Worm (Caenorhabditis elegans): ENCODE results near the gene gpa-13.

DNA sequence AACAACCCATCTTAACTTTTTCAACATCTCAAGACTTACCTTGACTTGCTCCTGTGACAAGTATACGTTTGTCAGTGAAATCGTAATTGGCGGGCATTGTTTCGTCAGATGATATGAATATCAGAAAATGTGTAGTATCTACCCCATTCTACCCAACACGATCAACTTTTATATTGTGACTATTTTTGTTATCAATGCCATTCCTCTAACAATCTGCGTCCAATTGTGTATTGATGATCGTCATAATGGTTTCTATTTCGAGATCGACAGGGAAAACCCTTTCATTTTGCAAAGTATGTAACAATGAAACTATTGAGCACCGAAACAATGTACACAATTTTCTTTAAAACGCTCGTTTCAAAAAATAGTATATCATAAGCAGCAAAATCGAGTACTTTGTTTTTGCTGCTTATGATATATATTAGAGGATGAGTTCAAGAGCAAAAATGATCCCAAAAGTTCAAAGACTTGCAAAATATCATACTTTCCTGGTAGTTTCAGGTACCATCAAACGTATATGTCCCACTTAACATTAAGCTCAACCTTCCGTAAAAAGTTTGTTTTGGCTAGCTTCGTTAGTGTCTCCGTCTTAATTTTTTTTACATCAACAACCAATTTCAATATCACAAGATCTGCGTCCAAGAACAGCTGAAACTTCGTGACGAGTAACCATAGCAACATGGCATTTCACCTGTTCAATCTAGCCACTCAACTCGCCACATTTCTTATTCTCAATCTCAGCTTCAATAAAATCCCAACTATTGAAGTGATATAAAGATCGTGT is 21.1 kb downstream of the gpa-13 start, which contains the start of the genes dhs-21 and xbx-9:
- no peak for TF ChIP-seq med-1 (GFP tag; optimal IDR thresholded peaks at IDR 0.05; ENCODE audit: insufficient read depth)
- TF ChIP-seq cog-1 (tag; optimal IDR thresholded peaks at IDR 0.05): no peak
- TF ChIP-seq ztf-29 (GFP tag; IDR thresholded peaks at IDR 0.05): no peak
- no peak for TF ChIP-seq flt-1 (GFP tag; IDR thresholded peaks at IDR 0.05)
- TF ChIP-seq ref-1 (GFP tag; conservative IDR thresholded peaks at IDR 0.05): no peak
- no peak for TF ChIP-seq tab-1 (GFP tag; IDR thresholded peaks at IDR 0.05)

All from whole organism, midembryonic.